Fruit fly (Drosophila melanogaster) ovary, adult (tissue): ENCODE data around the gene sNPF.

Experiments
- CG17801 ChIP-seq: fragments of 200-800 bp; optimal IDR thresholded peaks from 2 replicates; lab custom pipeline; 2019; ENCODE audit warnings: missing biosample characterization, mild to moderate bottlenecking, missing genetic modification characterization, moderate library complexity; ENCODE audit not compliant: partially characterized antibody

sNPF gene

DNA sequence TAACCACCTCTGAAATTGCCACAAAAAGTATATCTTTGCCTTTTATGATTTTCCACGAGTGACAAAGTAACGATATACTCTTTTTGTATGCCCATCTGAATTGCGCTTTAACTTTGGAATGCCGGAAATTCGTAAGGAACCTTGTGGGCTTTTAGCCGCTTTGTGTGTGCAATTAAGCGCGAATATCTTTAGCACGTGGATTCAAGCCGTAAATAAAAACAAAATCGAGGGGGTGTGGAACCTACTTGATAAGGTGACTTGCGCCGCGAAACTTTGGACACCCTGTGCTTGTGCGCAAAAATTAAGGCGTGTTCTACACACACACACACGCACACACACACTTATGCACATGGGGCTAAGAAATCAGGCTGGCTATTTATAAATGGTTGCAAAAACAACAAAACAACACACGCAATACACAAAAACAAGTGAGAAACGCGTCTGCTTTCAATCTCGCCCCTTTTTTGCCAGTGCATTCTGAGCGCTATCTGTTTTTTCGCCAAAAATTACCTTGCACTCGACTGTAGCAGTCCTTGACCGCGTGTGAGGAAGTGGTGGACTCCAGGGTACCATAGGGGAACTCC is 56.4 kb downstream of the sNPF start:
- no peak for TF ChIP-seq CG17801 (GFP tag; lab: Kevin White, UChicago)

DNA sequence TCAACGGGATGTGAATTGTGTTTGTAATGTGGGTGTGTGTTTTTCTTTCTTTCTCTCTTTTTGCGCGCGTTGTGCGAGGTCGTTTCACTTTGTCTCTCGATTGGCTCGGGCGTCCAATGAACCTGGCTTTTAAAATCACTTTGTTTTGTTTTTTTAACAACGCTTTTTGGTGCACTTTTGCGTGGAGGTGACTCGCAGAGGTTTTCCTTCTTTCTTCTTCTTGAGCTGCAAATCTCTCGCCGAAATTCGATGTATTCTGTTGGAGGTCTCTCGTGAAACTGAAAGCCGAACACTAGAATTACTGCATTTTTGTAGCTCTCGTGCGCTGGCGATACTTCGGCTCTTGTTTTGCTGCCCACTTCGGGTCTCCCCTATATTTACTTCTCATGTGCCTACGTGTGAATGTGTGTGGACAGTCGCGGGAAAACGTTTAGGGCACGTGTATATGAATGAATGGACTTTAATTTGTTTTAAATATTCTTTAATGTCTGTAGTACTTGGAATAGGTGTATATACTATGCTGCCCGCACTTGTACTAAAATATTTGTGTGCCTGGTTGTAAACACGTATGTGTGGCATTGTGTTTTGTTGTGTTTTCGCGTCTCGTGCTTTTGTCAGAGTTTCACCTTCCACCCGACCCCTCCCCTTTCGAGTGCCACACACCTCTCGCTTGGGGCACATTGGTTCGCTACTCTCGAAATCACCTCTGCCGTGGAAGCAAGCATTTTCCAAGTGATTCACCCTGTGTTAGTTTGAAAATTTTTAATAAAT is 57.3 kb downstream of the sNPF start, which contains the start of gene fok:
TSS of gene fok (minus strand) at position 286 of the 771 bp plus-strand sequence.
- TF ChIP-seq CG17801 (GFP tag; lab: Kevin White, UChicago), result peak; percentile 97

DNA sequence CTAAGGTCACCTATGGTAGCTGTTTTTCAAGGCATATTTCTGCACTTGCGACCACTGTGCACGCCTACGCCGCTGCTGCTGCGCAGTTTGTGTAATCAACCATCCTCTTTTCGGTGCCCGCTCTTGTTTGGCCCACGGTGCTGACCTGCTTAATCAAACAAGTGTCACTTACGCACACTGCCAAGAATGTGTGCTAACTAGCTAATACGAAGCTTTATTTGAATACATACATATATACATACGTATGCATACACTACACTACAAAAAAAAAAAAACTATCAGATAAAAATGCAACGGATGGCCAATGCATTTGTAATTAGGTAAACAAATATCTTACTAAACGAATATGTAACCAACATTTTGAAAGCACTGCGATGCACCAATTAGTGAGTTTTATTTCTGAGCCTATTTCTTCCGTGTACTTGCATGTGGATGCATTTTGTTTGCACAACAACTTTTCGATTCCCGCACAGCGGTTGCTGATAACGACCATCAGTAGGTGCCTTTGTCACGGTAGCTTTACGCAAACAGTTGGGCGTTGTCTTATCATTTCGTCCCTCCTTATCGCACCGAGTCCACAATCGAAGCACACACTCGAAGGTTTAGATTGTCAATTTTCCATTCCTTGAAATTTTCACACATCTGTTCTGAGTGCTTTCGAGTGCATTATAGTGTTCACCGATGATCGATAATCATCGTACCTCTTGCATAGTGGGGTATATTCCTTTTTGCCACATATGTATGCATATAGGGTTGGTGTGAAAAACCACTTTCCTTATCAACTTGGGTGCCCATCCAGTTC is 58.8 kb downstream of the sNPF start:
- TF ChIP-seq CG17801 (GFP tag; lab: Kevin White, UChicago), result peak; percentile 36

dm6 chr2L:20091094-20091679 is 63.5 kb downstream of the sNPF start, which contains the start of the genes CG10747 and Pyroxd1:
TSS of gene CG10747 (minus strand) at chr2L:20091348.
TSS of gene Pyroxd1 (plus strand) at chr2L:20091435.
- TF ChIP-seq CG17801 (GFP tag; lab: Kevin White, UChicago), result peak; percentile 99

DNA sequence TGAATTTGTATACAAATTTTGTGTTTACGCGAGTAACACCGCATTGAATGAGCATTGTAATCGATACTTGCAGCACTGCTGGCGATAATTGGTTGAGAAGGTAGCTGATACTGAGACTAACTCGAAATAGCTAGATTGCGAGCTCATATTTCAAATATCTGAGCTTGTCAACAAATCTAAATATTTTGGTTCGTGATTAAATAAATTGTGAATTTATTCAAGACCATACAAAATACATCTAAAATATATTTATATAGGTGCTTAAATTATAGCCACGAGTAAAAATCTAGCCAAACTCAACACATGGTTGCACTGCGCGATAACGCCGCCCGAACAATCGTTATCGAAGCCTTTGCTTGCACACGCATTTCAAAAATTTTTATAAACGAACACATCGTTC is 66.1 kb downstream of the sNPF start, which contains the start of the genes Taf13 and nesd:
TSS of gene Taf13 (minus strand) at position 56 of the 400 bp plus-strand sequence.
TSS of gene nesd (plus strand) at position 179 of the 400 bp plus-strand sequence.
- TF ChIP-seq CG17801 (GFP tag; lab: Kevin White, UChicago), result peak; percentile 60

dm6 chr2L:20097105-20097631 is 69.5 kb downstream of the sNPF start, which contains the start of the genes mRpS18B and Kua:
TSS of gene mRpS18B (minus strand) at chr2L:20097253.
TSS of gene Kua (plus strand) at chr2L:20097581.
- TF ChIP-seq CG17801 (GFP tag; lab: Kevin White, UChicago), result no peak

- TF ChIP-seq CG17801 (GFP tag; lab: Kevin White, UChicago), result no peak
Observed at dm6 chr2L:20097773-20098172, 70.1 kb downstream of the sNPF start.

dm6 chr2L:20098194-20098593 is 70.5 kb downstream of the sNPF start:
- no peak for TF ChIP-seq CG17801 (GFP tag; lab: Kevin White, UChicago)

DNA sequence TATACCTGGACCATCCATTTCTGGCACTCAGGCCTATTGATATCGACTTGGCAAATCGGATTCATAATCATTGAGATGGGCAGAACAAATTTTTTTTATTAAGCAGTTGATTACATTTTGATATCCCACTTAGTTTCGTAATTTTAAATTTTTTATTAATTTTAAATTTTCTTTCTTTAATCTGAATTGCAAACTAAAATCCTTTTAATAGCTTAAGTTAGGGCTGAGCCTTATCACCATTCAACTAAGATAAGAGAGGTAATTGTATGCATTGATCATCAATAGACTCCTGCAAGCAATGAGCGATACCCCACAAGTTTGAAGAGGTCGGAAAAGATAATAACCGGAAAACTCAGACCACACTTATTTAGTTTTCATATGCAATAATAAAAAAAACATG is 76.3 kb downstream of the sNPF start, which contains the start of gene CG13970:
TSS of gene CG13970 (minus strand) at position 101 of the 400 bp plus-strand sequence.
- no peak for TF ChIP-seq CG17801 (GFP tag; lab: Kevin White, UChicago)

DNA sequence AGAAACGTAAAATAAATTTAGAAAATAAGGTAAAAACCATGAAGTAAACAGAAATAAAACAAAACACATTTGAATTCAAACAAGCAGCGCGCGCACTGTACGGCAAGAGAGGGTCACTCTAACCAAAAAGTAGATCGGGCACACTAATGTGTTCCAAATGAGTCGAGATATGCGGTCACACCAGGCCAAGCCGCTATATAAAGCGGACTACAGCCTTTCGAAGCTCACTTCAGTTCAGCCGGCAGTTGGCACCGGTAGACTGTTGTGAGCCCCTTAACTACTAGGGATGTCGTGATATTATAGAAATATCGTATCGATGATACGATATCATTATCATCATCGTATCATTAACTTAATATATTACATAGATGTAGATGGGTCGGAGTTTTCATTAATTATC is 76.8 kb downstream of the sNPF start:
- peak; percentile 4 for TF ChIP-seq CG17801 (GFP tag; lab: Kevin White, UChicago)
